Fruit fly (Drosophila melanogaster): Measurements from ENCODE around the gene CG5439.

CG5439 gene

DNA sequence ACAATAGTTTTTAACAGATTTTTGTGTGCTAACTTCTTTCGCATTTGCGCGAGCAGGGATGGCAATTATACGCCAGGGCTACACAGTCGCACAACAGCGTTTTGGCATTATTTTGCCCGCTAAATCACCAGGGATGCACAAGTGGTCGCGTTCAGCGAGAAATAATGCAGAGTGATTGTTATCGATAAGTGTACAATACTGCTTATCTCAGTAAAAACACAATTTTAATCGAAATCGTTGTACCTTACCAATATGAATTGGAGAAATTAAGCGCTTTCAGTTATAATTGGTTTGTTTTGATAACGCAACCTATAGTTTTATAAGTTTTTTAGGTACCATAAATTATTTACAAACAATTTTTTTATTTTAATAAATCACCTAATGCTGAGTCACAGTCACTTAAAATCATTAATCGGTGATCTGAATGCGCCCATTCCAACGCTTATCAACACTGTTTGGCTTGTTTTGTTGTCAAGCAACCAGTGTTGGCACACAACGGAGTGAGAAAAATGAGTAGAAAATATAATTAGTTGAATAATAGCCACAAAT, at the start of gene CG5439, which contains the start of gene Sfmbt:
CG5439 (plus strand) TSS at position 450 of the 549 bp plus-strand sequence.
Sfmbt (minus strand) TSS at position 85 of the 549 bp plus-strand sequence.
- no peak for TF ChIP-seq Jra (GFP tag; optimal IDR thresholded peaks at IDR 0.05)
- no peak for TF ChIP-seq tai (GFP tag; optimal IDR thresholded peaks at IDR 0.05)
- no peak for TF ChIP-seq Hnf4 (GFP tag; optimal IDR thresholded peaks at IDR 0.05)
- peak; percentile 77 for TF ChIP-seq rgr (GFP tag; optimal IDR thresholded peaks at IDR 0.05)
- peak; percentile 84 for TF ChIP-seq HLH106 (tag; optimal IDR thresholded peaks at IDR 0.05)
- peak; percentile 78 for TF ChIP-seq dsf (GFP tag; optimal IDR thresholded peaks at IDR 0.05; ENCODE audit: borderline replicate concordance)
- no peak for TF ChIP-seq woc (GFP tag; optimal IDR thresholded peaks at IDR 0.05)
- TF ChIP-seq fru (GFP tag; optimal IDR thresholded peaks at IDR 0.05), result peak; percentile 81
- TF ChIP-seq dmrt93B (GFP tag; optimal IDR thresholded peaks at IDR 0.05), result no peak
- no peak for TF ChIP-seq Vsx2 (GFP tag; optimal IDR thresholded peaks at IDR 0.05; ENCODE audit: partially characterized antibody)
- no peak for TF ChIP-seq N (GFP tag; optimal IDR thresholded peaks at IDR 0.05)
- TF ChIP-seq brk (GFP tag; optimal IDR thresholded peaks at IDR 0.05), result no peak
- TF ChIP-seq usp (GFP tag; optimal IDR thresholded peaks at IDR 0.05), result no peak
- TF ChIP-seq pan (optimal IDR thresholded peaks at IDR 0.05), result no peak
- TF ChIP-seq Sp1 (GFP tag; optimal IDR thresholded peaks at IDR 0.05), result peak; percentile 76
- TF ChIP-seq psq (GFP tag; optimal IDR thresholded peaks at IDR 0.05), result peak; percentile 68
- TF ChIP-seq sv (GFP tag; optimal IDR thresholded peaks at IDR 0.05), result peak; percentile 79
- TF ChIP-seq Hr78 (GFP tag; optimal IDR thresholded peaks at IDR 0.05), result no peak
- no peak for TF ChIP-seq dl (GFP tag; optimal IDR thresholded peaks at IDR 0.05; ENCODE audit: insufficient read depth in 1 of 2, partially characterized antibody in 2 of 2)
- TF ChIP-seq CG32264 (GFP tag; optimal IDR thresholded peaks at IDR 0.05), result peak; percentile 40
- no peak for TF ChIP-seq jim (GFP tag; optimal IDR thresholded peaks at IDR 0.05)
- TF ChIP-seq Rel (GFP tag; optimal IDR thresholded peaks at IDR 0.05), result no peak
- TF ChIP-seq Rel (tag; optimal IDR thresholded peaks at IDR 0.05), result peak; percentile 31
- TF ChIP-seq foxo (GFP tag; optimal IDR thresholded peaks at IDR 0.05), result peak in 1 of 2 experiments; percentile 87
- no peak for TF ChIP-seq CrebA (GFP tag; optimal IDR thresholded peaks at IDR 0.05; ENCODE audit: borderline replicate concordance)
- TF ChIP-seq lola (GFP tag; optimal IDR thresholded peaks at IDR 0.05), result no peak
- TF ChIP-seq Dfd (GFP tag; optimal IDR thresholded peaks at IDR 0.05), result no peak
- TF ChIP-seq CG9705 (GFP tag; optimal IDR thresholded peaks at IDR 0.05), result peak; percentile 77
- peak; percentile 86 for TF ChIP-seq Hr83 (GFP tag; optimal IDR thresholded peaks at IDR 0.05; ENCODE audit: poor library complexity, severe bottlenecking)
- no peak for TF ChIP-seq Abd-B (GFP tag; optimal IDR thresholded peaks at IDR 0.05)
- TF ChIP-seq OdsH (GFP tag; optimal IDR thresholded peaks at IDR 0.05), result peak; percentile 73
- TF ChIP-seq Myc (optimal IDR thresholded peaks at IDR 0.05), result no peak
- no peak for TF ChIP-seq Dif (GFP tag; optimal IDR thresholded peaks at IDR 0.05; ENCODE audit: partially characterized antibody)
- peak; percentile 76 for TF ChIP-seq ey (GFP tag; optimal IDR thresholded peaks at IDR 0.05)
- TF ChIP-seq br (GFP tag; optimal IDR thresholded peaks at IDR 0.05), result peak; percentile 76
- peak; percentile 41 for TF ChIP-seq Mio (GFP tag; optimal IDR thresholded peaks at IDR 0.05)
- peak; percentile 84 for TF ChIP-seq h (GFP tag; optimal IDR thresholded peaks at IDR 0.05)
- peak; percentile 63 for TF ChIP-seq GATAd (GFP tag; optimal IDR thresholded peaks at IDR 0.05)
- TF ChIP-seq sage (GFP tag; optimal IDR thresholded peaks at IDR 0.05), result no peak

DNA sequence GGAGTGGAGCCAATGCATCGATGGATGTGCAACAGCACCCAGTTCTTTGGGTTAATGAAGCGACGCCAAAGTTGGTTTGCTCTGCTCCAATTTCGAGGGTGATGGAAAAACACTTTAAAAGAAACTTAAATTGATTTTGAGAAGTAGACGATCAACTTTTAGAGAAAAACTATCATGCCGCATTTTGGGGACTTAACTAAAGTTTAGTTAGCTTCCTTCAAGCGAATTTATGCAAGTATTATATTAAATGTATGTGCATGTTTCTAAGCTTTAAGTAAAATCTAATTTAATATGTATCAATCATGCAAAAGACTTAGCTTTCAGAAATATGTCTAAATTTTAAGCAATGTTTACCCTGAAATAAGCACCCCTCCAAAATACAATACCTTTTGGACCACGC, 46.7 kb upstream of the CG5439 start, which contains the start of gene CG5122:
CG5122 (plus strand) TSS at position 301 of the 400 bp plus-strand sequence.
- TF ChIP-seq dsf (GFP tag; optimal IDR thresholded peaks at IDR 0.05; ENCODE audit: borderline replicate concordance), result no peak
- TF ChIP-seq ey (GFP tag; optimal IDR thresholded peaks at IDR 0.05), result no peak
- no peak for TF ChIP-seq Dif (GFP tag; optimal IDR thresholded peaks at IDR 0.05; ENCODE audit: partially characterized antibody)
- TF ChIP-seq h (GFP tag; optimal IDR thresholded peaks at IDR 0.05), result no peak
- TF ChIP-seq Abd-B (GFP tag; optimal IDR thresholded peaks at IDR 0.05), result no peak
- no peak for TF ChIP-seq GATAd (GFP tag; optimal IDR thresholded peaks at IDR 0.05)
